Worm (Caenorhabditis elegans) whole organism, L4 larva: Measurements from ENCODE around the gene C13F10.6.

Experiments
- ZK337.2 ChIP-seq: fragments of 200-800 bp; sonication (Bioruptor generic); IDR thresholded peaks from 2 replicates; pipeline ENCODE4 v1.3.6; 2022; ENCODE audit warnings: missing genetic modification reagents, missing genetic modification characterization, missing compliant biosample characterization
- fkh-10 ChIP-seq: fragments of 150-350 bp; optimal IDR thresholded peaks from 2 replicates; lab custom pipeline; 2014; ENCODE audit warnings: missing biosample characterization, missing genetic modification reagents, missing genetic modification characterization
- mep-1 ChIP-seq: fragments of 150-350 bp; sonication (generic microtip); optimal IDR thresholded peaks from 3 replicates; lab custom pipeline; 2014; ENCODE audit warnings: missing biosample characterization, missing genetic modification characterization
- mxl-3 ChIP-seq: fragments of 200-800 bp; sonication (Bioruptor generic); optimal IDR thresholded peaks from 2 replicates; lab custom pipeline; 2018; ENCODE audit warnings: mild to moderate bottlenecking, missing genetic modification characterization, missing compliant biosample characterization
- nhr-10 ChIP-seq: fragments of 150-350 bp; optimal IDR thresholded peaks from 2 replicates; lab custom pipeline; 2014; ENCODE audit warnings: missing biosample characterization, missing genetic modification characterization
- nhr-102 ChIP-seq: sonication (generic microtip); optimal IDR thresholded peaks from 2 replicates; lab custom pipeline; 2016; ENCODE audit warnings: mild to moderate bottlenecking, missing genetic modification characterization, moderate library complexity, missing compliant biosample characterization
- nhr-41 ChIP-seq: fragments of 200-800 bp; sonication (Bioruptor generic); IDR thresholded peaks from 2 replicates; pipeline ENCODE4 v1.3.6; 2022; ENCODE audit warnings: missing genetic modification reagents, missing genetic modification characterization, missing compliant biosample characterization
- snpc-4 ChIP-seq: fragments of 150-350 bp; optimal IDR thresholded peaks from 2 replicates; lab custom pipeline; 2014; ENCODE audit warnings: missing biosample characterization, missing genetic modification characterization
- tra-1 ChIP-seq: fragments of 200-800 bp; sonication (Bioruptor generic); IDR thresholded peaks from 2 replicates; pipeline ENCODE4 v1.3.6; 2022; ENCODE audit warnings: missing genetic modification reagents, missing genetic modification characterization, missing compliant biosample characterization
- unc-62 ChIP-seq, 3 experiments: fragments of 150-350 bp in 1 of 3; sonication (generic microtip); optimal IDR thresholded peaks in 2 of 3; peaks in 1 of 3; 1 replicate in 1 of 3; 2 replicates in 2 of 3; lab custom pipeline; 2014 to 2017; ENCODE audit warnings: missing biosample characterization in 3 of 3, missing genetic modification characterization in 3 of 3, missing genetic modification reagents in 3 of 3, missing genotype in 1 of 3

- TF ChIP-seq nhr-10 = no peak
- no peak for TF ChIP-seq nhr-41 (GFP tag; lab: Robert Waterston, UW)
- TF ChIP-seq unc-62 (GFP tag; optimal IDR thresholded peaks at IDR 0.05 in 1 of 2; lab: Kevin White, UChicago) = no peak
- TF ChIP-seq unc-62 (tag; optimal IDR thresholded peaks at IDR 0.05; lab: Kevin White, UChicago) = no peak
- no peak for TF ChIP-seq fkh-10 (GFP tag; lab: Kevin White, UChicago)
- TF ChIP-seq mep-1 (tag; lab: Kevin White, UChicago) = no peak
- TF ChIP-seq snpc-4 (tag; lab: Kevin White, UChicago) = no peak
- no peak for TF ChIP-seq nhr-102 (tag; lab: Kevin White, UChicago)
- no peak for TF ChIP-seq tra-1
- no peak for TF ChIP-seq mxl-3 (GFP tag; lab: Kevin White, UChicago)
- no peak for TF ChIP-seq ZK337.2
Observed at ce11 chrV:7225894-7226293, 5.1 kb upstream of the C13F10.6 start.
